Worm (Caenorhabditis elegans): Measurements from ENCODE around the gene Y43F8C.23.
A peak's percentile ranks its signal among the peaks of the same experiment; 100 is the strongest.

Y43F8C.23 gene

DNA sequence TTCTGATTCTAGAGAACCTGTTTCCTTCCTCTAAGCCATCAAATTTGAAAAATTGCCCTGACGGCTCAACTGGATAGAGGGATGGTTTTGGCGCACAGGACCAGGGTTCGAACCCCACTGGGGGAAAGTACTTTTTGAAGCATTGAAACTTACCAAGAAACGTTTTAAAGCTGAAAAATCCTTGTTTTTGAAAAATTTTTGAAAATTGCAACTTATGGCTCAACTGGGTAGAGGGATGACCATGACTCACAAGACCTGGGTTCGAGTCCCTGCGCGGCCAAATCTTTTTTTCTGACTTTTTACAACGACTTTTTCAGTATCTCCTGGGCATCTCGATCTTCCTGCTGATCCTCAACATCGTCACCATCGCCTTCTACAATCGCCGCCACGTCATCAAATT is 40.7 kb downstream of the Y43F8C.23 start:
- TF ChIP-seq ceh-28 (tag; optimal IDR thresholded peaks at IDR 0.05) (no peak), nhr-237 (tag; optimal IDR thresholded peaks at IDR 0.05) (no peak), nhr-28 (tag; optimal IDR thresholded peaks at IDR 0.05) (no peak), daf-12 (tag; optimal IDR thresholded peaks at IDR 0.05) (no peak), nhr-67 (tag; optimal IDR thresholded peaks at IDR 0.05) (no peak), jun-1 (tag; optimal IDR thresholded peaks at IDR 0.05) (no peak), eor-1 (tag; optimal IDR thresholded peaks at IDR 0.05) (no peak), R02D3.7 (tag; optimal IDR thresholded peaks at IDR 0.05) (no peak), nhr-76 (tag; optimal IDR thresholded peaks at IDR 0.05) (no peak), lsy-12 (tag; optimal IDR thresholded peaks at IDR 0.05) (no peak), nhr-77 (tag; optimal IDR thresholded peaks at IDR 0.05) (no peak), elt-3 (tag; optimal IDR thresholded peaks at IDR 0.05) (no peak), ceh-82 (tag; optimal IDR thresholded peaks at IDR 0.05) (no peak), elt-1 (tag; optimal IDR thresholded peaks at IDR 0.05) (no peak), nhr-23 (tag; optimal IDR thresholded peaks at IDR 0.05) (no peak)

DNA sequence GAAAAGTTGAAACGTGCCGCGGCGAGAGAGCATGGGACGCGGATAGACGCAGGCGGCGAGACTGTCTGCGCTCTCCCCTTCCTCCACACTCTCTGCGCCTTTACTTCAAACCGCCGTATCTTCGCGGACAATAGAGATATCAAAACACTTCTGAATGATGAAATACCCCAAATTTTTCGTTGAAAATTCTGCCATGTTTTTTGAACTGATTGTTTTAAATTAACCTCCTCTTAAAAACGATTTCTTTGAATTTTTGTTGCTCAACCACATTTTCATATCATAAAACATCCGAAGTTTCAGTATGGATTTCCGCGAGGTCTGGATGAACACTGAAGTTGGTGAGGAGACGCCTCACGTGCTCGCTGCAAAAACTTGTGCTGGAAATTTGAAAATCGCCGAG is 41.6 kb downstream of the Y43F8C.23 start, which contains the start of gene Y43F8C.11:
Gene Y43F8C.11, plus strand, starts transcription at position 301 of the 400 bp plus-strand sequence.
- TF ChIP-seq hmg-11 (tag; optimal IDR thresholded peaks at IDR 0.05) (no peak), nfya-1 (tag; optimal IDR thresholded peaks at IDR 0.05; ENCODE audit: insufficient read depth) (no peak), lin-39 (tag; optimal IDR thresholded peaks at IDR 0.05) (no peak)

DNA sequence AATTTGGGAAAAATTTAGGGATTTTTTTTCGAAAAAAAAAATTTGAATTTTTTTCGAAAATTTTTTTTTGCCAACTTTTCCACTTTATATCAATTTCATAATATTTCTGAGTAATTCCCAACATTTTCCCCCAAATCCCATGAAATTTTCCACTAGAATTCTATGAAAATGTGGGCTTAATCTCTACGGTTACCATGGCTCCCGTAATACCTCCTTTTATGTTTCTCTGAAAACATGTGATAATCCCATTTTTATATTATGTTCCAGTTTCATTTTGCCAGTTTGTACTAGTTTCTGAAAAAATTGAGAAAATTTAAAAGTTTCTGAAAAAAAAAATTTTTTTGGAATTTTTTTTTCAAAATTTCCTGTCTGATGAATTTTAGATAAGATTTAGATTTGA is 43.3 kb downstream of the Y43F8C.23 start:
- TF ChIP-seq R02D3.7 (tag; optimal IDR thresholded peaks at IDR 0.05) (no peak), fkh-2 (tag; optimal IDR thresholded peaks at IDR 0.05) (no peak), hmg-11 (tag; optimal IDR thresholded peaks at IDR 0.05) (no peak), egl-5 (tag; optimal IDR thresholded peaks at IDR 0.05) (no peak), elt-1 (tag; optimal IDR thresholded peaks at IDR 0.05) (no peak), elt-2 (tag; optimal IDR thresholded peaks at IDR 0.05) (no peak), aly-2 (tag; optimal IDR thresholded peaks at IDR 0.05) (no peak)

DNA sequence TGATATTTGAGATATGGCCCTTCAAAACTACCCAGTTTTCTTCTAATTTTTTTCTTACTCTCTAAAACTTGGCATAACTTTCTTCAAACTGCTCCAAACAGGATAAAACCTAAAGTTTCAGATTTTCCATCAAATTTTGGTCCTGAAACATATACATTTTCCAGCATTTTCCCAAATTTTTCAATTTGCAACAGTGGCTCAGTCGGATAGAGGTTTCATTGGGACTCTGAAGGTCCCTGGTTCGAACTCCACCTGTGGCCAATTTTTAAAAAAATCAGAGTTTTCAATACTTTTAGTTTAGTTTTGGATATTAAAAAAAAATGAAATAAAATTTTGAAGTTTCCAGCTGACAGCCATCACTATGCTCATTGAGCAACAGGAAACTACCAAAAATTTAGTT is 43.8 kb downstream of the Y43F8C.23 start:
- TF ChIP-seq unc-62 (GFP tag; optimal IDR thresholded peaks at IDR 0.05) (no peak), nhr-67 (tag; optimal IDR thresholded peaks at IDR 0.05) (no peak), fos-1 (tag; optimal IDR thresholded peaks at IDR 0.05) (no peak), ztf-11 (tag; optimal IDR thresholded peaks at IDR 0.05) (no peak), pha-4 (tag; optimal IDR thresholded peaks at IDR 0.05) (no peak), lin-15B (tag; optimal IDR thresholded peaks at IDR 0.05) (no peak), elt-2 (tag; optimal IDR thresholded peaks at IDR 0.05) (no peak), mdl-1 (tag; optimal IDR thresholded peaks at IDR 0.05) (no peak), hmg-11 (tag; optimal IDR thresholded peaks at IDR 0.05) (no peak), egl-27 (tag; optimal IDR thresholded peaks at IDR 0.05) (no peak), pqm-1 (tag; optimal IDR thresholded peaks at IDR 0.05) (no peak), nfya-1 (tag; optimal IDR thresholded peaks at IDR 0.05; ENCODE audit: insufficient read depth) (no peak), lsy-12 (tag; optimal IDR thresholded peaks at IDR 0.05) (no peak), nhr-11 (tag; optimal IDR thresholded peaks at IDR 0.05) (no peak), nhr-43 (tag; optimal IDR thresholded peaks at IDR 0.05; ENCODE audit: poor library complexity, severe bottlenecking) (no peak), tbx-2 (tag; optimal IDR thresholded peaks at IDR 0.05) (no peak), elt-3 (tag; optimal IDR thresholded peaks at IDR 0.05) (no peak), nhr-25 (tag; optimal IDR thresholded peaks at IDR 0.05) (no peak), elt-1 (tag; optimal IDR thresholded peaks at IDR 0.05) (no peak), skn-1 (tag; optimal IDR thresholded peaks at IDR 0.05) (no peak)

DNA sequence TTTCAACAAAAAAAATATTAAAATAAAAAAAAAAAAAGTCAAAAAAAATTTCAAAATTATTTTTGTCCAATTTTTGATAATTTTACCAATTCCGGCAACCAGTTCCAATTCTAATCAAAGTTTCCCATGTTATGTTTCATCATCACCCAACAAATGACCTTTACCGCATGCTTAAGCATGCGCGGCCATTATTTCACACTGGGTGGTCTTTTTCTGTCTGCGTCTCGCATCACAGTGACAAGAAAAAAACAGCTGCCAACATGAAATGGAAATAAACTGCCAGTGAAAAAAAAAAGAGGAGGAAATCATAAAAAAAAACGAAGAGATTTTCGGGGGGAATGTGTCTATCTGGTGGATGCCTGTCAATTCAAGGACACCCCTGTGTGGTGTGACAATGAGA is 45.2 kb downstream of the Y43F8C.23 start:
- peak; percentile 71 for TF ChIP-seq nhr-25 (tag; optimal IDR thresholded peaks at IDR 0.05)
- TF ChIP-seq lsy-12 (tag; optimal IDR thresholded peaks at IDR 0.05): no peak
